Worm (Caenorhabditis elegans) whole organism, L1 larva: ENCODE data around the gene E02H4.4.

Experiments used
- C04F5.9 ChIP-seq: sonication (generic microtip); optimal IDR thresholded peaks from 2 replicates; lab custom pipeline; 2016; ENCODE audit warnings: missing genetic modification characterization, missing compliant biosample characterization
- C16A3.4 ChIP-seq: fragments of 150-350 bp; optimal IDR thresholded peaks from 2 replicates; lab custom pipeline; 2014; ENCODE audit warnings: missing biosample characterization, missing genetic modification characterization
- Y116A8C.19 ChIP-seq: sonication (generic microtip); optimal IDR thresholded peaks from 2 replicates; lab custom pipeline; 2016; ENCODE audit warnings: missing compliant biosample characterization, missing genetic modification characterization, borderline replicate concordance
- aha-1 ChIP-seq: fragments of 150-350 bp; optimal IDR thresholded peaks from 2 replicates; lab custom pipeline; 2014; ENCODE audit warnings: missing biosample characterization, missing genetic modification characterization
- alr-1 ChIP-seq: fragments of 200-800 bp; sonication (Bioruptor generic); optimal IDR thresholded peaks from 2 replicates; lab custom pipeline; 2018; ENCODE audit warnings: borderline replicate concordance, mild to moderate bottlenecking, missing genetic modification characterization, missing compliant biosample characterization
- ama-1 ChIP-seq: fragments of 150-350 bp; optimal IDR thresholded peaks from 2 replicates; lab custom pipeline; 2014
- blmp-1 ChIP-seq: fragments of 150-350 bp; optimal IDR thresholded peaks from 2 replicates; lab custom pipeline; 2014; ENCODE audit warnings: missing biosample characterization, missing genetic modification characterization
- ceh-8 ChIP-seq: fragments of 200-800 bp; sonication (Bioruptor generic); optimal IDR thresholded peaks from 2 replicates; lab custom pipeline; 2018; ENCODE audit warnings: mild to moderate bottlenecking, missing genetic modification characterization, moderate library complexity, missing compliant biosample characterization
- ceh-82 ChIP-seq, 3 experiments: fragments of 150-350 bp in 1 of 3; sonication (generic microtip) in 2 of 3; optimal IDR thresholded peaks; 2 replicates each; lab custom pipeline; 2014 to 2017; ENCODE audit warnings: missing biosample characterization in 3 of 3, missing genetic modification characterization in 3 of 3
- ceh-88 ChIP-seq: fragments of 200-800 bp; sonication (Bioruptor generic); IDR thresholded peaks from 2 replicates; pipeline ENCODE4 v1.3.6; 2022; ENCODE audit warnings: missing genetic modification characterization, missing compliant biosample characterization
- ceh-90 ChIP-seq: sonication (generic microtip); optimal IDR thresholded peaks from 2 replicates; lab custom pipeline; 2016; ENCODE audit warnings: missing genetic modification characterization, missing compliant biosample characterization
- dpl-1 ChIP-seq, 3 experiments: fragments of 150-350 bp in 2 of 3; sonication (generic microtip) in 1 of 3; optimal IDR thresholded peaks; 2 replicates each; lab custom pipeline; 2014 to 2017; ENCODE audit warnings: missing biosample characterization in 3 of 3, missing genetic modification characterization in 3 of 3, missing genetic modification reagents in 3 of 3
- efl-1 ChIP-seq, 4 experiments: fragments of 150-350 bp; optimal IDR thresholded peaks in 3 of 4; peaks in 1 of 4; 1 replicate in 1 of 4; 2 replicates in 3 of 4; lab custom pipeline; 2014; ENCODE audit warnings: missing biosample characterization in 2 of 4, missing genetic modification characterization in 2 of 4, missing genetic modification reagents in 2 of 4
- egl-13 ChIP-seq: sonication (generic microtip); optimal IDR thresholded peaks from 2 replicates; lab custom pipeline; 2016; ENCODE audit warnings: missing genotype, missing genetic modification reagents, missing genetic modification characterization, missing compliant biosample characterization
- elt-3 ChIP-seq, 6 experiments: fragments of 150-350 bp in 1 of 6; sonication (generic microtip); optimal IDR thresholded peaks; 2 replicates each; lab custom pipeline; 2017 to 2018; ENCODE audit warnings: missing biosample characterization in 6 of 6, missing genetic modification characterization in 6 of 6, inconsistent platforms in 1 of 6
- ets-5 ChIP-seq: fragments of 200-800 bp; sonication (Bioruptor generic); IDR thresholded peaks from 2 replicates; pipeline ENCODE4 v1.3.6; 2022; ENCODE audit warnings: missing genetic modification characterization, missing compliant biosample characterization
- fkh-8 ChIP-seq: sonication (generic microtip); optimal IDR thresholded peaks from 2 replicates; lab custom pipeline; 2016; ENCODE audit warnings: mild to moderate bottlenecking, missing genetic modification characterization, missing compliant biosample characterization
- grh-1 ChIP-seq: fragments of 200-800 bp; sonication (Bioruptor generic); IDR thresholded peaks from 2 replicates; pipeline ENCODE4 v1.3.6; 2022; ENCODE audit warnings: missing genetic modification reagents, missing genetic modification characterization, missing compliant biosample characterization
- hlh-17 ChIP-seq: fragments of 200-800 bp; sonication (Bioruptor generic); optimal IDR thresholded peaks from 2 replicates; lab custom pipeline; 2018; ENCODE audit warnings: missing genetic modification characterization, mild to moderate bottlenecking, missing compliant biosample characterization, moderate library complexity, borderline replicate concordance
- irx-1 ChIP-seq: sonication (generic microtip); optimal IDR thresholded peaks from 2 replicates; lab custom pipeline; 2016; ENCODE audit warnings: missing genetic modification characterization, missing compliant biosample characterization
- isw-1 ChIP-seq: fragments of 200-800 bp; sonication (Bioruptor generic); IDR thresholded peaks from 2 replicates; pipeline ENCODE4 v1.3.6; 2022; ENCODE audit warnings: missing genetic modification characterization, missing compliant biosample characterization
- jun-1 ChIP-seq: fragments of 150-350 bp; optimal IDR thresholded peaks from 2 replicates; lab custom pipeline; 2014; ENCODE audit warnings: missing biosample characterization, missing genetic modification reagents, missing genetic modification characterization
- lin-35 ChIP-seq, 2 experiments: fragments of 150-350 bp; optimal IDR thresholded peaks; 2 replicates each; lab custom pipeline; 2014; ENCODE audit warnings: missing biosample characterization in 2 of 2, missing genetic modification characterization in 2 of 2, missing genetic modification reagents in 2 of 2
- mab-9 ChIP-seq: fragments of 200-800 bp; sonication (Bioruptor generic); IDR thresholded peaks from 2 replicates; pipeline ENCODE4 v1.3.6; 2022; ENCODE audit warnings: missing genetic modification reagents, missing genetic modification characterization, missing compliant biosample characterization
- mdl-1 ChIP-seq, 2 experiments: fragments of 150-350 bp; optimal IDR thresholded peaks; 2 replicates each; lab custom pipeline; 2014 to 2017; ENCODE audit warnings: missing biosample characterization in 2 of 2, missing genetic modification characterization in 2 of 2, inconsistent platforms in 1 of 2
- mep-1 ChIP-seq: fragments of 150-350 bp; optimal IDR thresholded peaks from 2 replicates; lab custom pipeline; 2014; ENCODE audit warnings: missing biosample characterization, missing genetic modification characterization
- nhr-20 ChIP-seq: sonication (generic microtip); optimal IDR thresholded peaks from 2 replicates; lab custom pipeline; 2016; ENCODE audit warnings: mild to moderate bottlenecking, missing genetic modification characterization, missing compliant biosample characterization
- nhr-47 ChIP-seq: sonication (generic microtip); optimal IDR thresholded peaks from 2 replicates; lab custom pipeline; 2016; ENCODE audit warnings: mild to moderate bottlenecking, missing genetic modification characterization, moderate library complexity, missing compliant biosample characterization
- nhr-71 ChIP-seq: sonication (generic microtip); optimal IDR thresholded peaks from 2 replicates; lab custom pipeline; 2016; ENCODE audit warnings: mild to moderate bottlenecking, missing genetic modification characterization, moderate library complexity, missing compliant biosample characterization
- nhr-76 ChIP-seq: sonication (generic microtip); optimal IDR thresholded peaks from 2 replicates; lab custom pipeline; 2017; ENCODE audit warnings: missing biosample characterization, missing genetic modification characterization
- nhr-84 ChIP-seq: sonication (generic microtip); optimal IDR thresholded peaks from 2 replicates; lab custom pipeline; 2017; ENCODE audit warnings: missing biosample characterization, missing genetic modification characterization
- nhr-90 ChIP-seq: sonication (generic microtip); optimal IDR thresholded peaks from 2 replicates; lab custom pipeline; 2016; ENCODE audit warnings: mild to moderate bottlenecking, missing genetic modification characterization, missing compliant biosample characterization; ENCODE audit not compliant: poor library complexity
- pqm-1 ChIP-seq: sonication (generic microtip); optimal IDR thresholded peaks from 3 replicates; lab custom pipeline; 2017; ENCODE audit warnings: missing biosample characterization, missing genetic modification characterization
- rnt-1 ChIP-seq: sonication (generic microtip); optimal IDR thresholded peaks from 2 replicates; lab custom pipeline; 2016; ENCODE audit warnings: mild to moderate bottlenecking, missing genetic modification characterization, moderate library complexity, missing compliant biosample characterization
- snpc-4 ChIP-seq: fragments of 150-350 bp; optimal IDR thresholded peaks from 2 replicates; lab custom pipeline; 2014; ENCODE audit warnings: missing biosample characterization, missing genetic modification characterization
- snu-23 ChIP-seq: sonication (generic microtip); optimal IDR thresholded peaks from 2 replicates; lab custom pipeline; 2016; ENCODE audit warnings: missing genetic modification characterization, missing compliant biosample characterization
- sox-4 ChIP-seq: sonication (generic microtip); optimal IDR thresholded peaks from 2 replicates; lab custom pipeline; 2016; ENCODE audit warnings: missing genetic modification characterization, missing compliant biosample characterization
- sptf-1 ChIP-seq: fragments of 150-350 bp; optimal IDR thresholded peaks from 2 replicates; lab custom pipeline; 2014; ENCODE audit warnings: missing biosample characterization, missing genetic modification characterization
- sup-37 ChIP-seq: fragments of 200-800 bp; sonication (Bioruptor generic); optimal IDR thresholded peaks from 2 replicates; lab custom pipeline; 2018; ENCODE audit warnings: mild to moderate bottlenecking, missing genetic modification characterization, missing compliant biosample characterization
- swsn-7 ChIP-seq: sonication (generic microtip); optimal IDR thresholded peaks from 2 replicates; lab custom pipeline; 2016; ENCODE audit warnings: missing genetic modification characterization, missing compliant biosample characterization
- tlp-1 ChIP-seq: fragments of 150-350 bp; optimal IDR thresholded peaks from 2 replicates; lab custom pipeline; 2014; ENCODE audit warnings: missing biosample characterization, missing genetic modification characterization
- unc-130 ChIP-seq: fragments of 150-350 bp; optimal IDR thresholded peaks from 2 replicates; lab custom pipeline; 2017; ENCODE audit warnings: missing biosample characterization, missing genetic modification characterization, inconsistent platforms
- unc-30 ChIP-seq: sonication (generic microtip); optimal IDR thresholded peaks from 2 replicates; lab custom pipeline; 2017; ENCODE audit warnings: missing biosample characterization, missing genetic modification characterization
- unc-86 ChIP-seq: sonication (generic microtip); optimal IDR thresholded peaks from 2 replicates; lab custom pipeline; 2016; ENCODE audit warnings: missing genetic modification characterization, missing compliant biosample characterization
- xbp-1 ChIP-seq: sonication (generic microtip); optimal IDR thresholded peaks from 2 replicates; lab custom pipeline; 2016; ENCODE audit warnings: missing genetic modification characterization, missing compliant biosample characterization
- zip-4 ChIP-seq: fragments of 200-800 bp; sonication (Bioruptor generic); optimal IDR thresholded peaks from 2 replicates; lab custom pipeline; 2018; ENCODE audit warnings: mild to moderate bottlenecking, missing genetic modification characterization, moderate library complexity, missing compliant biosample characterization
- ztf-4 ChIP-seq: fragments of 150-350 bp; optimal IDR thresholded peaks from 2 replicates; lab custom pipeline; 2014; ENCODE audit warnings: missing biosample characterization, missing genetic modification characterization

The E02H4.4 gene

ce11 chrX:14236121-14236824, 21.5 kb upstream of the E02H4.4 start:
- TF ChIP-seq ets-5 (GFP tag; lab: Robert Waterston, UW) (no peak), nhr-47 (tag; lab: Kevin White, UChicago) (no peak), zip-4 (no peak), jun-1 (tag; lab: Kevin White, UChicago) (no peak), sup-37 (GFP tag; lab: Kevin White, UChicago) (no peak), C04F5.9 (no peak), Y116A8C.19 (tag; lab: Kevin White, UChicago) (no peak), nhr-20 (tag; lab: Kevin White, UChicago) (no peak), aha-1 (tag; lab: Kevin White, UChicago) (no peak), ceh-88 (GFP tag; lab: Robert Waterston, UW) (no peak), unc-30 (tag; lab: Kevin White, UChicago) (no peak), nhr-84 (tag; lab: Kevin White, UChicago) (no peak), hlh-17 (GFP tag; lab: Kevin White, UChicago) (no peak), ztf-4 (tag; lab: Kevin White, UChicago) (no peak), sptf-1 (tag; lab: Kevin White, UChicago) (no peak), irx-1 (tag; lab: Kevin White, UChicago) (no peak), isw-1 (GFP tag; lab: Robert Waterston, UW) (no peak)
- TF ChIP-seq, all 84 proteins: peak for 0

ce11 chrX:14238291-14238758, 19.4 kb upstream of the E02H4.4 start, which contains the start of gene K04C1.2:
K04C1.2 (plus strand) TSS chrX:14238708.
- TF ChIP-seq sup-37 (GFP tag; lab: Kevin White, UChicago) (no peak), C04F5.9 (no peak), sox-4 (no peak), grh-1 (GFP tag; lab: Robert Waterston, UW) (no peak), unc-130 (no peak), nhr-71 (tag; lab: Kevin White, UChicago) (peak; percentile 33), nhr-84 (tag; lab: Kevin White, UChicago) (no peak), nhr-47 (tag; lab: Kevin White, UChicago) (peak; percentile 6), ceh-90 (tag; lab: Kevin White, UChicago) (no peak), rnt-1 (peak; percentile 52), nhr-76 (no peak), snpc-4 (tag; lab: Kevin White, UChicago) (no peak), blmp-1 (tag; lab: Kevin White, UChicago) (peak; percentile 20), snu-23 (GFP tag; lab: Kevin White, UChicago) (peak; percentile 59), isw-1 (GFP tag; lab: Robert Waterston, UW) (no peak), unc-86 (tag; lab: Kevin White, UChicago) (no peak), mdl-1 (tag; optimal IDR thresholded peaks at IDR 0.05; lab: Kevin White, UChicago) (peak in 1 of 2 experiments; percentile 22), dpl-1 (GFP tag; optimal IDR thresholded peaks at IDR 0.05; lab: Kevin White, UChicago) (peak in 1 of 3 experiments; percentile 35), swsn-7 (tag; lab: Kevin White, UChicago) (peak; percentile 24), xbp-1 (tag; lab: Kevin White, UChicago) (no peak), ceh-88 (GFP tag; lab: Robert Waterston, UW) (no peak), sptf-1 (tag; lab: Kevin White, UChicago) (no peak), nhr-90 (tag; lab: Kevin White, UChicago) (no peak), pqm-1 (tag; lab: Kevin White, UChicago) (no peak), tlp-1 (tag; lab: Kevin White, UChicago) (no peak), ceh-82 (tag; optimal IDR thresholded peaks at IDR 0.05; lab: Kevin White, UChicago) (peak in 1 of 3 experiments; percentile 52), alr-1 (no peak), unc-30 (tag; lab: Kevin White, UChicago) (no peak), mep-1 (tag; lab: Kevin White, UChicago) (peak; percentile 38), egl-13 (no peak), mab-9 (GFP tag; lab: Robert Waterston, UW) (no peak), C16A3.4 (tag; lab: Kevin White, UChicago) (no peak), lin-35 (GFP tag; optimal IDR thresholded peaks at IDR 0.05; lab: Kevin White, UChicago) (peak; percentile 32 to 68), efl-1 (optimal IDR thresholded peaks at IDR 0.05; lab: Kevin White, UChicago) (peak; percentile 10 to 20), efl-1 (GFP tag; optimal IDR thresholded peaks at IDR 0.05 in 1 of 2; lab: Kevin White, UChicago) (peak in 1 of 2 experiments; percentile 33), elt-3 (tag; optimal IDR thresholded peaks at IDR 0.05; lab: Kevin White, UChicago) (peak in 1 of 6 experiments; percentile 5), ets-5 (GFP tag; lab: Robert Waterston, UW) (no peak), ama-1 (lab: Kevin White, UChicago) (no peak), nhr-20 (tag; lab: Kevin White, UChicago) (peak; percentile 24), fkh-8 (no peak), ceh-8 (GFP tag; lab: Kevin White, UChicago) (no peak)
